Fruit fly (Drosophila melanogaster): Measurements from ENCODE around the gene CG42571.

The CG42571 gene

dm6 chr3L:15692794-15693532 is 23.3 kb upstream of the CG42571 start:
- TF ChIP-seq CTCF (optimal IDR thresholded peaks at IDR 0.05), result no peak
- no peak for TF ChIP-seq CG8478 (optimal IDR thresholded peaks at IDR 0.05)

- TF ChIP-seq CTCF (optimal IDR thresholded peaks at IDR 0.05) (no peak), CG8478 (optimal IDR thresholded peaks at IDR 0.05) (no peak)
Observed at dm6 chr3L:15694406-15694805, 21.8 kb upstream of the CG42571 start.

dm6 chr3L:15695195-15695594 is 21.1 kb upstream of the CG42571 start:
- no peak for TF ChIP-seq CTCF (optimal IDR thresholded peaks at IDR 0.05)
- TF ChIP-seq CG8478 (optimal IDR thresholded peaks at IDR 0.05), result no peak

dm6 chr3L:15697916-15698315 is 18.3 kb upstream of the CG42571 start:
- TF ChIP-seq CG8478 (optimal IDR thresholded peaks at IDR 0.05) (no peak), CTCF (optimal IDR thresholded peaks at IDR 0.05) (no peak)

dm6 chr3L:15699626-15700337 is 16.5 kb upstream of the CG42571 start, which contains the start of gene comm2:
TSS of gene comm2 (minus strand) at chr3L:15699850.
- TF ChIP-seq CTCF (optimal IDR thresholded peaks at IDR 0.05) (no peak), CG8478 (optimal IDR thresholded peaks at IDR 0.05) (no peak)

- TF ChIP-seq CTCF (optimal IDR thresholded peaks at IDR 0.05), result no peak
- no peak for TF ChIP-seq CG8478 (optimal IDR thresholded peaks at IDR 0.05)
Observed at dm6 chr3L:15700338-15700966, 15.8 kb upstream of the CG42571 start.

- TF ChIP-seq CG8478 (optimal IDR thresholded peaks at IDR 0.05) (no peak), CTCF (optimal IDR thresholded peaks at IDR 0.05) (no peak)
Observed at dm6 chr3L:15702191-15702590, 14.1 kb upstream of the CG42571 start.

dm6 chr3L:15703330-15704119 is 12.7 kb upstream of the CG42571 start:
- TF ChIP-seq CTCF (optimal IDR thresholded peaks at IDR 0.05) (no peak), CG8478 (optimal IDR thresholded peaks at IDR 0.05) (no peak)

- TF ChIP-seq CG8478 (optimal IDR thresholded peaks at IDR 0.05) (no peak), CTCF (optimal IDR thresholded peaks at IDR 0.05) (no peak)
Observed at dm6 chr3L:15704250-15704985, 11.8 kb upstream of the CG42571 start.

- TF ChIP-seq CG8478 (optimal IDR thresholded peaks at IDR 0.05) (no peak), CTCF (optimal IDR thresholded peaks at IDR 0.05) (no peak)
Observed at dm6 chr3L:15706199-15706598, 10.1 kb upstream of the CG42571 start.

- TF ChIP-seq CTCF (optimal IDR thresholded peaks at IDR 0.05) (no peak), CG8478 (optimal IDR thresholded peaks at IDR 0.05) (no peak)
Observed at dm6 chr3L:15708158-15708557, 8.1 kb upstream of the CG42571 start.

dm6 chr3L:15708579-15708978 is 7.7 kb upstream of the CG42571 start:
- no peak for TF ChIP-seq CG8478 (optimal IDR thresholded peaks at IDR 0.05)
- TF ChIP-seq CTCF (optimal IDR thresholded peaks at IDR 0.05), result no peak

dm6 chr3L:15710125-15710524 is 6.1 kb upstream of the CG42571 start:
- no peak for TF ChIP-seq CG8478 (optimal IDR thresholded peaks at IDR 0.05)
- no peak for TF ChIP-seq CTCF (optimal IDR thresholded peaks at IDR 0.05)

- TF ChIP-seq CTCF (optimal IDR thresholded peaks at IDR 0.05) (no peak), CG8478 (optimal IDR thresholded peaks at IDR 0.05) (no peak)
Observed at dm6 chr3L:15711164-15711563, 5.1 kb upstream of the CG42571 start.

Measured in S2 (cell line).